Fruit fly (Drosophila melanogaster) whole organism, prepupa: ENCODE measurements around the gene Cyp312a1.

ENCODE experiments used
- CG10631 ChIP-seq: fragments of 200-800 bp; sonication (Bioruptor generic); optimal IDR thresholded peaks from 2 replicates; lab custom pipeline; 2016; ENCODE audit warnings: missing biosample characterization, missing genetic modification characterization
- CG16779 ChIP-seq: fragments of 200-800 bp; sonication (Bioruptor generic); optimal IDR thresholded peaks from 3 replicates; lab custom pipeline; 2017; ENCODE audit warnings: missing biosample characterization, mild to moderate bottlenecking, missing genetic modification characterization
- CG31627 ChIP-seq: fragments of 200-800 bp; sonication (Bioruptor generic); optimal IDR thresholded peaks from 3 replicates; lab custom pipeline; 2016; ENCODE audit warnings: missing biosample characterization, missing genetic modification characterization
- CG6792 ChIP-seq: fragments of 200-800 bp; sonication (Bioruptor generic); optimal IDR thresholded peaks from 3 replicates; lab custom pipeline; 2016; ENCODE audit warnings: missing biosample characterization, missing genetic modification characterization
- CG8119 ChIP-seq: fragments of 200-800 bp; sonication (Bioruptor generic); IDR thresholded peaks from 3 replicates; pipeline ENCODE4 v1.3.6; 2022; ENCODE audit warnings: missing biosample characterization, missing genetic modification characterization
- CG8319 ChIP-seq: fragments of 200-800 bp; sonication (Bioruptor generic); optimal IDR thresholded peaks from 3 replicates; lab custom pipeline; 2016; ENCODE audit warnings: missing biosample characterization, missing genetic modification characterization
- CG9139 ChIP-seq: fragments of 200-800 bp; sonication (Bioruptor generic); optimal IDR thresholded peaks from 3 replicates; lab custom pipeline; 2017; ENCODE audit warnings: missing biosample characterization, mild to moderate bottlenecking, missing genetic modification characterization
- Hr39 ChIP-seq: fragments of 200-800 bp; sonication (Bioruptor generic); optimal IDR thresholded peaks from 2 replicates; lab custom pipeline; 2016; ENCODE audit warnings: missing biosample characterization, missing genetic modification characterization
- Lpt ChIP-seq: fragments of 200-800 bp; sonication (Bioruptor generic); optimal IDR thresholded peaks from 3 replicates; lab custom pipeline; 2016; ENCODE audit warnings: missing biosample characterization, missing genetic modification characterization
- OdsH ChIP-seq: fragments of 200-800 bp; sonication (Bioruptor generic); optimal IDR thresholded peaks from 3 replicates; lab custom pipeline; 2016; ENCODE audit warnings: missing biosample characterization, missing genetic modification characterization
- dac ChIP-seq: fragments of 200-800 bp; sonication (Bioruptor generic); optimal IDR thresholded peaks from 2 replicates; lab custom pipeline; 2017; ENCODE audit warnings: missing biosample characterization, mild to moderate bottlenecking, missing genetic modification characterization
- esn ChIP-seq: fragments of 200-800 bp; sonication (Bioruptor generic); optimal IDR thresholded peaks from 2 replicates; lab custom pipeline; 2016; ENCODE audit warnings: missing biosample characterization, mild to moderate bottlenecking, missing genetic modification characterization, moderate library complexity

DNA sequence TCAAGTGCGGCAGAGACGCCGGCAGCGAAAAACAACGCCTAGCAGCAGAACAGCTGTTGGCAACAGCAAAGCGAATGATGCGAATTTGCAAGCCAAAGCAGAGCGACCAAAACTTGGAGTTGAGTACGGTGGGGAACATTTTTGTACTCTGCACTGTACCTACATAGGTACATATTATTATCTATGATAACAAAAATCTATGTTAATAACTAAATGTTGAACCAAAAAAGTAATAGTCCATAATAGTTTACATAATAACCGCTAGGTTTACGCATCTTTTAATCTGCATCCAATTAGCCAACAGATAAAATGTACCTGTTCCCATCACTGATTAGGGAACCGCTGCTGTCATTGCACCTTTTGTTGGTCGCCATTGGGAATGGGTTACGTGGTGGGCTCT, 49.4 kb upstream of the Cyp312a1 start:
- TF ChIP-seq CG31627 (GFP tag; lab: Kevin White, UChicago), result no peak
- TF ChIP-seq Lpt, result no peak
- TF ChIP-seq esn (GFP tag; lab: Kevin White, UChicago), result no peak
- no peak for TF ChIP-seq CG6792 (GFP tag; lab: Kevin White, UChicago)
- TF ChIP-seq Hr39, result no peak
- no peak for TF ChIP-seq CG8319 (GFP tag; lab: Kevin White, UChicago)
- TF ChIP-seq CG9139 (GFP tag; lab: Kevin White, UChicago), result no peak
- TF ChIP-seq dac (GFP tag; lab: Kevin White, UChicago), result no peak
- no peak for TF ChIP-seq CG8119 (GFP tag; lab: Robert Waterston, UW)
- TF ChIP-seq OdsH (GFP tag; lab: Kevin White, UChicago), result no peak
- no peak for TF ChIP-seq CG10631 (GFP tag; lab: Kevin White, UChicago)
- TF ChIP-seq CG16779, result no peak
